Fruit fly (Drosophila melanogaster) whole organism, embryonic: ENCODE data around the gene CG13127.

Experiments used
- CG12391 ChIP-seq: fragments of 200-800 bp; sonication (Bioruptor generic); optimal IDR thresholded peaks from 3 replicates; lab custom pipeline; 2018; ENCODE audit warnings: missing biosample characterization, mild to moderate bottlenecking, missing genetic modification characterization, moderate library complexity
- CG12659 ChIP-seq: fragments of 200-800 bp; sonication (Bioruptor generic); optimal IDR thresholded peaks from 3 replicates; lab custom pipeline; 2017; ENCODE audit warnings: mild to moderate bottlenecking, missing biosample characterization, missing genetic modification reagents, missing genetic modification characterization
- CG17359 ChIP-seq: fragments of 200-800 bp; sonication (Bioruptor generic); optimal IDR thresholded peaks from 3 replicates; lab custom pipeline; 2018; ENCODE audit warnings: missing biosample characterization, mild to moderate bottlenecking, missing genetic modification characterization, moderate library complexity
- CG30403 ChIP-seq: fragments of 200-800 bp; sonication (Bioruptor generic); optimal IDR thresholded peaks from 3 replicates; lab custom pipeline; 2016; ENCODE audit warnings: missing biosample characterization, missing genetic modification characterization
- CG34422 ChIP-seq: fragments of 200-800 bp; sonication (Bioruptor generic); IDR thresholded peaks from 3 replicates; pipeline ENCODE4 v1.3.6; 2022; ENCODE audit warnings: missing biosample characterization, missing genetic modification characterization
- CG3726 ChIP-seq: fragments of 200-800 bp; sonication (Bioruptor generic); IDR thresholded peaks from 3 replicates; pipeline ENCODE4, ENCODE4 v1.3.6; 2022; ENCODE audit warnings: missing biosample characterization, missing genetic modification characterization
- CG6175 ChIP-seq: fragments of 200-800 bp; sonication (Bioruptor generic); IDR thresholded peaks from 3 replicates; pipeline ENCODE4 v1.3.6; 2022; ENCODE audit warnings: missing biosample characterization, missing genetic modification characterization
- CG8478 ChIP-seq: fragments of >200 bp; optimal IDR thresholded peaks from 2 replicates; lab custom pipeline; 2018
- CG9215 ChIP-seq: fragments of 200-800 bp; sonication (Bioruptor generic); IDR thresholded peaks from 2 replicates; pipeline ENCODE4 v1.3.6; 2022; ENCODE audit warnings: missing biosample characterization, missing genetic modification characterization
- Gug ChIP-seq: fragments of 200-800 bp; sonication (Bioruptor generic); IDR thresholded peaks from 4 replicates; pipeline ENCODE4 v1.3.6; 2022; ENCODE audit warnings: missing biosample characterization, missing genetic modification characterization
- Meics ChIP-seq: fragments of 200-800 bp; sonication (Bioruptor generic); optimal IDR thresholded peaks from 2 replicates; lab custom pipeline; 2017; ENCODE audit warnings: missing biosample characterization, mild to moderate bottlenecking, missing genetic modification characterization
- Rfx ChIP-seq: fragments of 200-800 bp; sonication (Bioruptor generic); IDR thresholded peaks from 2 replicates; pipeline ENCODE4 v1.3.6; 2022; ENCODE audit warnings: missing biosample characterization, missing genetic modification characterization
- cwo ChIP-seq: fragments of 200-800 bp; sonication (Bioruptor generic); optimal IDR thresholded peaks from 3 replicates; lab custom pipeline; 2017; ENCODE audit warnings: missing biosample characterization, missing genetic modification characterization, mild to moderate bottlenecking, moderate library complexity, missing genetic modification reagents
- esg ChIP-seq: fragments of 200-800 bp; sonication (Bioruptor generic); conservative IDR thresholded peaks from 2 replicates; pipeline ENCODE4 v1.3.6; 2022; ENCODE audit warnings: missing biosample characterization, missing genetic modification characterization
- kay ChIP-seq: fragments of 200-800 bp; sonication (Bioruptor generic); optimal IDR thresholded peaks from 2 replicates; lab custom pipeline; 2016; ENCODE audit warnings: missing biosample characterization, missing genetic modification characterization
- pan ChIP-seq, 4 experiments: fragments of >200 bp in 3 of 4; fragments of 200-800 bp in 1 of 4; sonication (Bioruptor generic) in 1 of 4; optimal IDR thresholded peaks in 3 of 4; IDR thresholded peaks in 1 of 4; 2 replicates each; pipeline versions ENCODE4 v1.3.6 to Lab custom; 2017 to 2022; ENCODE audit warnings: missing biosample characterization in 2 of 4, missing genetic modification characterization in 2 of 4, mixed read lengths in 1 of 4
- pho ChIP-seq: fragments of 200-800 bp; sonication (Bioruptor generic); optimal IDR thresholded peaks from 2 replicates; lab custom pipeline; 2016; ENCODE audit warnings: missing biosample characterization, missing genetic modification characterization
- seq ChIP-seq: fragments of 200-800 bp; sonication (Bioruptor generic); IDR thresholded peaks from 2 replicates; pipeline ENCODE4 v1.3.6; 2022; ENCODE audit warnings: missing biosample characterization, missing genetic modification characterization
- slbo ChIP-seq: fragments of 200-800 bp; sonication (Bioruptor generic); IDR thresholded peaks from 2 replicates; pipeline ENCODE4 v1.3.6; 2022; ENCODE audit warnings: missing biosample characterization, missing genetic modification characterization
- sr ChIP-seq: fragments of 200-800 bp; sonication (Bioruptor generic); IDR thresholded peaks from 3 replicates; pipeline ENCODE4 v1.3.6; 2022; ENCODE audit warnings: missing biosample characterization, missing genetic modification characterization

The CG13127 gene

dm6 chr2L:10061276-10061675, 34.8 kb downstream of the CG13127 start (continued):
- TF ChIP-seq pan (optimal IDR thresholded peaks at IDR 0.05; lab: Kevin White, UChicago) (no peak), pan (GFP tag; optimal IDR thresholded peaks at IDR 0.05 in 1 of 2, IDR thresholded peaks at IDR 0.05 in 1 of 2) (peak in 1 of 2 experiments; percentile 55), CG30403 (GFP tag; lab: Kevin White, UChicago) (peak; percentile 40), Gug (0 out of 4 replicates have a peak, but pooled peaks have one; percentile 5), cwo (GFP tag; lab: Kevin White, UChicago) (peak; percentile 22), CG12391 (peak; percentile 36), seq (peak; percentile 40; the same call in 1 of the 2 replicates), Rfx (GFP tag; lab: Robert Waterston, UW) (peak; percentile 39; the same call in 1 of the 2 replicates), CG12659 (GFP tag; lab: Kevin White, UChicago) (no peak), esg (GFP tag; lab: Robert Waterston, UW) (peak; percentile 34; the same call in 1 of the 2 replicates), Meics (GFP tag; lab: Kevin White, UChicago) (peak; percentile 56), CG9215 (GFP tag; lab: Robert Waterston, UW) (peak; percentile 37; the same call in 1 of the 2 replicates), CG17359 (peak; percentile 25), pho (GFP tag; lab: Kevin White, UChicago) (no peak), CG34422 (GFP tag; lab: Robert Waterston, UW) (no peak)

DNA sequence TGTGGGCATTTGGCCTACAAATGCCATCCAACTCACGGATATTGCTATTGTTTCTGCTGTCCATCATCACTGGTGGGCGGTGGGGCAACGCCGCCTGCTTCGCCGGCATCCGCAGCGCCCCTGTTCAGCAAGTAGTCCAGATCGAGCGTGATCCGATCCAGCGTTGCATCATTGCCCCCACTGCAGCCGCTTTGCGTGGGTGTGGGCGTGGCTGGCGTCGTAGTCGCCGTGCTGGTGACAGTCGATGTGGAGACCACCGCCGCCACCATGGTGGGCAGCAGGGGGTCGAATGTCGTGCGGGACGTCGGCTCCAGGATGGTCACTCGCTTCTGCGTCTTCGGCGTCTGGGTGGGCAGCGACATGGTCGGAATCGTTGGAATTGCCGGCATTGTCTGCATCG, 38.3 kb downstream of the CG13127 start:
- TF ChIP-seq slbo (GFP tag; lab: Robert Waterston, UW) (0 out of 2 replicates have a peak, but pooled peaks have one; percentile 20), CG6175 (no peak), CG8478 (lab: Kevin White, UChicago) (peak; percentile 68), kay (GFP tag; lab: Kevin White, UChicago) (no peak), CG3726 (GFP tag; lab: Robert Waterston, UW) (0 out of 3 replicates have a peak, but pooled peaks have one; percentile 42), sr (GFP tag; lab: Robert Waterston, UW) (peak; percentile 83)
- TF ChIP-seq, all 482 proteins: peak for 4
